Worm (Caenorhabditis elegans) whole organism, mixed stage, embryonic: ENCODE results near the gene F10G7.10.
A peak's percentile ranks its signal among the peaks of the same experiment; 100 is the strongest.

Experiments
- bed-3 ChIP-seq: fragments of 200-800 bp; sonication (Bioruptor generic); optimal IDR thresholded peaks from 3 replicates; lab custom pipeline; 2018; ENCODE audit warnings: mild to moderate bottlenecking, missing genetic modification characterization, moderate library complexity, missing compliant biosample characterization
- blmp-1 ChIP-seq: fragments of 150-350 bp; optimal IDR thresholded peaks from 2 replicates; lab custom pipeline; 2014; ENCODE audit warnings: missing biosample characterization, missing genetic modification characterization
- ceh-39 ChIP-seq: fragments of 150-350 bp; optimal IDR thresholded peaks from 2 replicates; lab custom pipeline; 2014; ENCODE audit warnings: missing biosample characterization, missing genetic modification characterization
- ceh-43 ChIP-seq: fragments of 200-800 bp; sonication (Bioruptor generic); optimal IDR thresholded peaks from 2 replicates; lab custom pipeline; 2018; ENCODE audit warnings: mild to moderate bottlenecking, missing genetic modification characterization, moderate library complexity, missing compliant biosample characterization
- ces-1 ChIP-seq: fragments of 150-350 bp; optimal IDR thresholded peaks from 2 replicates; lab custom pipeline; 2014; ENCODE audit warnings: missing biosample characterization, missing genetic modification reagents, missing genetic modification characterization
- cnd-1 ChIP-seq: fragments of 200-800 bp; sonication (Bioruptor generic); optimal IDR thresholded peaks from 2 replicates; lab custom pipeline; 2018; ENCODE audit warnings: mild to moderate bottlenecking, missing genetic modification characterization, missing compliant biosample characterization
- drap-1 ChIP-seq: fragments of 200-800 bp; sonication (Bioruptor generic); optimal IDR thresholded peaks from 3 replicates; lab custom pipeline; 2018; ENCODE audit warnings: mild to moderate bottlenecking, missing genetic modification characterization, missing compliant biosample characterization
- elt-3 ChIP-seq: fragments of 150-350 bp; optimal IDR thresholded peaks from 2 replicates; lab custom pipeline; 2014; ENCODE audit warnings: missing biosample characterization, missing genetic modification characterization
- flh-1 ChIP-seq: fragments of 200-800 bp; sonication (Bioruptor generic); optimal IDR thresholded peaks from 2 replicates; lab custom pipeline; 2018; ENCODE audit warnings: mild to moderate bottlenecking, missing genetic modification characterization, moderate library complexity, missing compliant biosample characterization
- hlh-1 ChIP-seq: fragments of 150-350 bp; optimal IDR thresholded peaks from 2 replicates; lab custom pipeline; 2014; ENCODE audit warnings: missing biosample characterization, missing genetic modification reagents, missing genetic modification characterization
- lin-13 ChIP-seq: fragments of 150-350 bp; optimal IDR thresholded peaks from 2 replicates; lab custom pipeline; 2014; ENCODE audit warnings: missing biosample characterization, missing genetic modification characterization
- lin-32 ChIP-seq: fragments of 200-800 bp; sonication (Bioruptor generic); optimal IDR thresholded peaks from 2 replicates; lab custom pipeline; 2018; ENCODE audit warnings: mild to moderate bottlenecking, missing genetic modification characterization, missing compliant biosample characterization
- mab-5 ChIP-seq: fragments of 150-350 bp; optimal IDR thresholded peaks from 2 replicates; lab custom pipeline; 2014; ENCODE audit warnings: missing biosample characterization, missing genetic modification characterization
- mep-1 ChIP-seq: fragments of 150-350 bp; optimal IDR thresholded peaks from 2 replicates; lab custom pipeline; 2017; ENCODE audit warnings: missing biosample characterization, missing genetic modification reagents, missing genetic modification characterization, inconsistent platforms
- mls-2 ChIP-seq: sonication (generic microtip); optimal IDR thresholded peaks from 2 replicates; lab custom pipeline; 2016; ENCODE audit warnings: mild to moderate bottlenecking, missing genetic modification characterization, moderate library complexity, missing compliant biosample characterization
- nhr-12 ChIP-seq: fragments of 150-350 bp; optimal IDR thresholded peaks from 2 replicates; lab custom pipeline; 2014; ENCODE audit warnings: missing biosample characterization, missing genetic modification characterization
- nhr-2 ChIP-seq: fragments of 150-350 bp; optimal IDR thresholded peaks from 2 replicates; lab custom pipeline; 2014; ENCODE audit warnings: missing biosample characterization, missing genetic modification characterization
- nhr-28 ChIP-seq: fragments of 150-350 bp; optimal IDR thresholded peaks from 2 replicates; lab custom pipeline; 2014; ENCODE audit warnings: missing biosample characterization, missing genetic modification characterization
- nhr-76 ChIP-seq: sonication (generic microtip); optimal IDR thresholded peaks from 2 replicates; lab custom pipeline; 2017; ENCODE audit warnings: missing biosample characterization, missing genetic modification characterization
- pha-4 ChIP-seq: fragments of 150-350 bp; optimal IDR thresholded peaks from 2 replicates; lab custom pipeline; 2018; ENCODE audit warnings: missing biosample characterization, missing genetic modification reagents, missing genetic modification characterization
- sem-2 ChIP-seq: fragments of 200-800 bp; sonication (Bioruptor generic); optimal IDR thresholded peaks from 2 replicates; lab custom pipeline; 2018; ENCODE audit warnings: mild to moderate bottlenecking, missing genetic modification characterization, missing compliant biosample characterization
- snpc-4 ChIP-seq: fragments of 150-350 bp; optimal IDR thresholded peaks from 2 replicates; lab custom pipeline; 2014; ENCODE audit warnings: missing biosample characterization, missing genetic modification characterization
- sptf-1 ChIP-seq: sonication (generic microtip); optimal IDR thresholded peaks from 2 replicates; lab custom pipeline; 2017; ENCODE audit warnings: mild to moderate bottlenecking, missing genetic modification characterization, moderate library complexity, missing compliant biosample characterization
- tbx-8 ChIP-seq: fragments of 200-800 bp; sonication (Bioruptor generic); optimal IDR thresholded peaks from 2 replicates; lab custom pipeline; 2018; ENCODE audit warnings: mild to moderate bottlenecking, missing genetic modification characterization, moderate library complexity, missing compliant biosample characterization
- unc-120 ChIP-seq: sonication (generic microtip); optimal IDR thresholded peaks from 2 replicates; lab custom pipeline; 2017; ENCODE audit warnings: missing genetic modification characterization, missing compliant biosample characterization; ENCODE audit not compliant: poor library complexity, severe bottlenecking
- unc-39 ChIP-seq: fragments of 150-350 bp; optimal IDR thresholded peaks from 2 replicates; lab custom pipeline; 2014; ENCODE audit warnings: missing biosample characterization, missing genetic modification characterization
- unc-62 ChIP-seq: fragments of 150-350 bp; optimal IDR thresholded peaks from 2 replicates; lab custom pipeline; 2014; ENCODE audit warnings: missing biosample characterization, missing genetic modification reagents, missing genetic modification characterization
- zip-8 ChIP-seq: fragments of 150-350 bp; optimal IDR thresholded peaks from 2 replicates; lab custom pipeline; 2014; ENCODE audit warnings: missing biosample characterization, missing genetic modification characterization
- ztf-11 ChIP-seq: fragments of 150-350 bp; optimal IDR thresholded peaks from 2 replicates; lab custom pipeline; 2014; ENCODE audit warnings: missing biosample characterization, missing genetic modification characterization

F10G7.10 gene

ce11 chrII:4696055-4696454, 30.0 kb downstream of the F10G7.10 start:
- no peak for TF ChIP-seq nhr-76 (tag; lab: Kevin White, UChicago)
- TF ChIP-seq sem-2 (GFP tag; lab: Kevin White, UChicago) = no peak
- TF ChIP-seq zip-8 = no peak
- no peak for TF ChIP-seq pha-4
- no peak for TF ChIP-seq elt-3 (tag; lab: Kevin White, UChicago)
- no peak for TF ChIP-seq nhr-2 (tag; lab: Kevin White, UChicago)
- TF ChIP-seq unc-62 (GFP tag; lab: Kevin White, UChicago) = no peak
- no peak for TF ChIP-seq ceh-39
- no peak for TF ChIP-seq bed-3 (GFP tag; lab: Kevin White, UChicago)

- TF ChIP-seq pha-4 = peak; percentile 47
- no peak for TF ChIP-seq tbx-8 (GFP tag; lab: Kevin White, UChicago)
- TF ChIP-seq mls-2 (tag; lab: Kevin White, UChicago) = no peak
- TF ChIP-seq lin-32 (GFP tag; lab: Kevin White, UChicago) = no peak
- no peak for TF ChIP-seq nhr-28 (tag; lab: Kevin White, UChicago)
These were observed 32.9 kb downstream of the F10G7.10 start, which contains the start of gene F10G7.5 for ce11 chrII:4693129-4693528. Gene F10G7.5 (plus strand): TSS chrII:4693414.

- TF ChIP-seq unc-120 (no peak), tbx-8 (GFP tag; lab: Kevin White, UChicago) (no peak), sptf-1 (no peak), unc-62 (GFP tag; lab: Kevin White, UChicago) (no peak), flh-1 (GFP tag; lab: Kevin White, UChicago) (no peak), ceh-43 (no peak), unc-39 (tag; lab: Kevin White, UChicago) (no peak), ces-1 (GFP tag; lab: Kevin White, UChicago) (no peak), bed-3 (GFP tag; lab: Kevin White, UChicago) (no peak), snpc-4 (tag; lab: Kevin White, UChicago) (no peak), cnd-1 (tag; lab: Kevin White, UChicago) (no peak)
These were observed 36.6 kb downstream of the F10G7.10 start, which contains the start of gene F10G7.12 for ce11 chrII:4689477-4689876. Gene F10G7.12 (plus strand): TSS chrII:4689777.

ce11 chrII:4686941-4687340, 39.1 kb downstream of the F10G7.10 start, which contains the start of gene sre-39:
Gene sre-39 (plus strand): TSS chrII:4687241.
- TF ChIP-seq lin-13 (tag; lab: Kevin White, UChicago) (no peak), lin-32 (GFP tag; lab: Kevin White, UChicago) (no peak), blmp-1 (tag; lab: Kevin White, UChicago) (no peak), cnd-1 (tag; lab: Kevin White, UChicago) (no peak)

- TF ChIP-seq ztf-11 (tag; lab: Kevin White, UChicago) (no peak), hlh-1 (tag; lab: Kevin White, UChicago) (no peak), unc-120 (no peak), nhr-2 (tag; lab: Kevin White, UChicago) (no peak), elt-3 (tag; lab: Kevin White, UChicago) (no peak), lin-13 (tag; lab: Kevin White, UChicago) (no peak), ces-1 (GFP tag; lab: Kevin White, UChicago) (no peak), nhr-12 (tag; lab: Kevin White, UChicago) (no peak), ceh-43 (no peak), mab-5 (tag; lab: Kevin White, UChicago) (no peak), drap-1 (no peak)
- TF ChIP-seq, all 35 proteins: peak for 0
These were observed 41.2 kb downstream of the F10G7.10 start for ce11 chrII:4684852-4685251.

- TF ChIP-seq sptf-1 (no peak), unc-62 (GFP tag; lab: Kevin White, UChicago) (no peak), zip-8 (no peak), cnd-1 (tag; lab: Kevin White, UChicago) (no peak), pha-4 (no peak), ces-1 (GFP tag; lab: Kevin White, UChicago) (no peak), snpc-4 (tag; lab: Kevin White, UChicago) (no peak), mep-1 (tag; lab: Kevin White, UChicago) (no peak), sem-2 (GFP tag; lab: Kevin White, UChicago) (no peak), ceh-39 (no peak), lin-32 (GFP tag; lab: Kevin White, UChicago) (no peak), unc-39 (tag; lab: Kevin White, UChicago) (no peak), blmp-1 (tag; lab: Kevin White, UChicago) (no peak), lin-13 (tag; lab: Kevin White, UChicago) (no peak)
These were observed 42.4 kb downstream of the F10G7.10 start, which contains the start of gene sre-40 for ce11 chrII:4683693-4684092. Gene sre-40 (minus strand): TSS chrII:4683793.
